Worm (Caenorhabditis elegans) whole organism, L1 larva: ENCODE results near the gene F56D2.5.
A peak's percentile ranks its signal among the peaks of the same experiment; 100 is the strongest.

ENCODE experiments used
- C04F5.9 ChIP-seq: sonication (generic microtip); optimal IDR thresholded peaks from 2 replicates; lab custom pipeline; 2016; ENCODE audit warnings: missing genetic modification characterization, missing compliant biosample characterization
- F16B12.6 ChIP-seq: fragments of 150-350 bp; optimal IDR thresholded peaks from 2 replicates; lab custom pipeline; 2014; ENCODE audit warnings: missing biosample characterization, missing genetic modification characterization
- blmp-1 ChIP-seq: fragments of 150-350 bp; optimal IDR thresholded peaks from 2 replicates; lab custom pipeline; 2014; ENCODE audit warnings: missing biosample characterization, missing genetic modification characterization
- ceh-90 ChIP-seq: sonication (generic microtip); optimal IDR thresholded peaks from 2 replicates; lab custom pipeline; 2016; ENCODE audit warnings: missing genetic modification characterization, missing compliant biosample characterization
- dpl-1 ChIP-seq, 3 experiments: fragments of 150-350 bp in 2 of 3; sonication (generic microtip) in 1 of 3; optimal IDR thresholded peaks; 2 replicates each; lab custom pipeline; 2014 to 2017; ENCODE audit warnings: missing biosample characterization in 3 of 3, missing genetic modification characterization in 3 of 3, missing genetic modification reagents in 3 of 3
- efl-3 ChIP-seq: fragments of 200-800 bp; sonication (Bioruptor generic); optimal IDR thresholded peaks from 2 replicates; lab custom pipeline; 2018; ENCODE audit warnings: mild to moderate bottlenecking, missing genetic modification characterization, missing compliant biosample characterization
- egl-27 ChIP-seq, 2 experiments: fragments of 150-350 bp in 1 of 2; sonication (generic microtip); optimal IDR thresholded peaks; 3 replicates each; lab custom pipeline; 2017 to 2018; ENCODE audit warnings: missing biosample characterization in 2 of 2, missing genetic modification characterization in 2 of 2, missing genetic modification reagents in 2 of 2
- elt-2 ChIP-seq: sonication (generic microtip); optimal IDR thresholded peaks from 2 replicates; lab custom pipeline; 2016; ENCODE audit warnings: missing genetic modification characterization, mild to moderate bottlenecking, inconsistent platforms, missing compliant biosample characterization, missing genetic modification reagents
- elt-3 ChIP-seq, 6 experiments: fragments of 150-350 bp in 1 of 6; sonication (generic microtip); optimal IDR thresholded peaks; 2 replicates each; lab custom pipeline; 2017 to 2018; ENCODE audit warnings: missing biosample characterization in 6 of 6, missing genetic modification characterization in 6 of 6, inconsistent platforms in 1 of 6
- ets-5 ChIP-seq: fragments of 200-800 bp; sonication (Bioruptor generic); IDR thresholded peaks from 2 replicates; pipeline ENCODE4 v1.3.6; 2022; ENCODE audit warnings: missing genetic modification characterization, missing compliant biosample characterization
- fkh-10 ChIP-seq: sonication (generic microtip); optimal IDR thresholded peaks from 2 replicates; lab custom pipeline; 2017; ENCODE audit warnings: missing biosample characterization, missing genetic modification reagents, missing genetic modification characterization
- fkh-4 ChIP-seq: sonication (generic microtip); optimal IDR thresholded peaks from 2 replicates; lab custom pipeline; 2016; ENCODE audit warnings: missing compliant biosample characterization, missing genetic modification characterization, borderline replicate concordance
- fkh-8 ChIP-seq: sonication (generic microtip); optimal IDR thresholded peaks from 2 replicates; lab custom pipeline; 2016; ENCODE audit warnings: mild to moderate bottlenecking, missing genetic modification characterization, missing compliant biosample characterization
- hlh-4 ChIP-seq: sonication (generic microtip); optimal IDR thresholded peaks from 2 replicates; lab custom pipeline; 2016; ENCODE audit warnings: mild to moderate bottlenecking, missing genetic modification characterization, missing compliant biosample characterization
- lin-13 ChIP-seq: fragments of 150-350 bp; optimal IDR thresholded peaks from 2 replicates; lab custom pipeline; 2014; ENCODE audit warnings: missing biosample characterization, missing genetic modification reagents, missing genetic modification characterization
- lin-15B ChIP-seq: fragments of 150-350 bp; sonication (generic microtip); optimal IDR thresholded peaks from 3 replicates; lab custom pipeline; 2014; ENCODE audit warnings: missing biosample characterization, missing genetic modification characterization
- lin-35 ChIP-seq, 2 experiments: fragments of 150-350 bp; optimal IDR thresholded peaks; 2 replicates each; lab custom pipeline; 2014; ENCODE audit warnings: missing biosample characterization in 2 of 2, missing genetic modification characterization in 2 of 2, missing genetic modification reagents in 2 of 2
- lin-39 ChIP-seq: fragments of 150-350 bp; optimal IDR thresholded peaks from 2 replicates; lab custom pipeline; 2014; ENCODE audit warnings: missing biosample characterization, missing genetic modification reagents, missing genetic modification characterization
- lir-3 ChIP-seq: sonication (generic microtip); optimal IDR thresholded peaks from 2 replicates; lab custom pipeline; 2016; ENCODE audit warnings: mild to moderate bottlenecking, missing genetic modification characterization, moderate library complexity, missing compliant biosample characterization; ENCODE audit not compliant: poor library complexity
- lsy-2 ChIP-seq, 2 experiments: fragments of 150-350 bp; optimal IDR thresholded peaks; 2 replicates each; lab custom pipeline; 2014; ENCODE audit warnings: missing biosample characterization in 2 of 2, missing genetic modification characterization in 2 of 2
- mdl-1 ChIP-seq, 2 experiments: fragments of 150-350 bp; optimal IDR thresholded peaks; 2 replicates each; lab custom pipeline; 2014 to 2017; ENCODE audit warnings: missing biosample characterization in 2 of 2, missing genetic modification characterization in 2 of 2, inconsistent platforms in 1 of 2
- mep-1 ChIP-seq: fragments of 150-350 bp; optimal IDR thresholded peaks from 2 replicates; lab custom pipeline; 2014; ENCODE audit warnings: missing biosample characterization, missing genetic modification characterization
- nhr-19 ChIP-seq: fragments of 200-800 bp; sonication (Bioruptor generic); conservative IDR thresholded peaks from 2 replicates; pipeline ENCODE4 v1.3.6; 2022; ENCODE audit warnings: missing genetic modification characterization, missing compliant biosample characterization
- nhr-20 ChIP-seq: sonication (generic microtip); optimal IDR thresholded peaks from 2 replicates; lab custom pipeline; 2016; ENCODE audit warnings: mild to moderate bottlenecking, missing genetic modification characterization, missing compliant biosample characterization
- nhr-28 ChIP-seq: fragments of 150-350 bp; optimal IDR thresholded peaks from 2 replicates; lab custom pipeline; 2014; ENCODE audit warnings: missing biosample characterization, missing genetic modification characterization
- nhr-47 ChIP-seq: sonication (generic microtip); optimal IDR thresholded peaks from 2 replicates; lab custom pipeline; 2016; ENCODE audit warnings: mild to moderate bottlenecking, missing genetic modification characterization, moderate library complexity, missing compliant biosample characterization
- nhr-90 ChIP-seq: sonication (generic microtip); optimal IDR thresholded peaks from 2 replicates; lab custom pipeline; 2016; ENCODE audit warnings: mild to moderate bottlenecking, missing genetic modification characterization, missing compliant biosample characterization; ENCODE audit not compliant: poor library complexity
- pag-3 ChIP-seq: sonication (generic microtip); optimal IDR thresholded peaks from 2 replicates; lab custom pipeline; 2017; ENCODE audit warnings: missing genetic modification characterization, mild to moderate bottlenecking, missing compliant biosample characterization, antibody characterized with exemption, borderline replicate concordance; ENCODE audit not compliant: insufficient read depth
- pax-3 ChIP-seq: fragments of 200-800 bp; sonication (Bioruptor generic); optimal IDR thresholded peaks from 2 replicates; lab custom pipeline; 2018; ENCODE audit warnings: mild to moderate bottlenecking, missing genetic modification characterization, moderate library complexity, missing compliant biosample characterization
- rnt-1 ChIP-seq: sonication (generic microtip); optimal IDR thresholded peaks from 2 replicates; lab custom pipeline; 2016; ENCODE audit warnings: mild to moderate bottlenecking, missing genetic modification characterization, moderate library complexity, missing compliant biosample characterization
- skn-1 ChIP-seq: fragments of 150-350 bp; optimal IDR thresholded peaks from 2 replicates; lab custom pipeline; 2014; ENCODE audit warnings: missing biosample characterization, missing genetic modification characterization
- snpc-4 ChIP-seq: fragments of 150-350 bp; optimal IDR thresholded peaks from 2 replicates; lab custom pipeline; 2014; ENCODE audit warnings: missing biosample characterization, missing genetic modification characterization
- snu-23 ChIP-seq: sonication (generic microtip); optimal IDR thresholded peaks from 2 replicates; lab custom pipeline; 2016; ENCODE audit warnings: missing genetic modification characterization, missing compliant biosample characterization
- sox-4 ChIP-seq: sonication (generic microtip); optimal IDR thresholded peaks from 2 replicates; lab custom pipeline; 2016; ENCODE audit warnings: missing genetic modification characterization, missing compliant biosample characterization
- sup-37 ChIP-seq: fragments of 200-800 bp; sonication (Bioruptor generic); optimal IDR thresholded peaks from 2 replicates; lab custom pipeline; 2018; ENCODE audit warnings: mild to moderate bottlenecking, missing genetic modification characterization, missing compliant biosample characterization
- tbx-2 ChIP-seq: sonication (generic microtip); optimal IDR thresholded peaks from 2 replicates; lab custom pipeline; 2016; ENCODE audit warnings: missing genetic modification characterization, missing compliant biosample characterization
- tlp-1 ChIP-seq: fragments of 150-350 bp; optimal IDR thresholded peaks from 2 replicates; lab custom pipeline; 2014; ENCODE audit warnings: missing biosample characterization, missing genetic modification characterization
- unc-130 ChIP-seq: fragments of 150-350 bp; optimal IDR thresholded peaks from 2 replicates; lab custom pipeline; 2017; ENCODE audit warnings: missing biosample characterization, missing genetic modification characterization, inconsistent platforms
- unc-30 ChIP-seq: sonication (generic microtip); optimal IDR thresholded peaks from 2 replicates; lab custom pipeline; 2017; ENCODE audit warnings: missing biosample characterization, missing genetic modification characterization
- unc-86 ChIP-seq: sonication (generic microtip); optimal IDR thresholded peaks from 2 replicates; lab custom pipeline; 2016; ENCODE audit warnings: missing genetic modification characterization, missing compliant biosample characterization
- xbp-1 ChIP-seq: sonication (generic microtip); optimal IDR thresholded peaks from 2 replicates; lab custom pipeline; 2016; ENCODE audit warnings: missing genetic modification characterization, missing compliant biosample characterization
- ztf-11 ChIP-seq, 2 experiments: sonication (generic microtip); optimal IDR thresholded peaks; 2 replicates each; lab custom pipeline; 2016 to 2017; ENCODE audit warnings: missing genetic modification characterization in 2 of 2, missing biosample characterization in 1 of 2, missing compliant biosample characterization in 1 of 2

The F56D2.5 gene

DNA sequence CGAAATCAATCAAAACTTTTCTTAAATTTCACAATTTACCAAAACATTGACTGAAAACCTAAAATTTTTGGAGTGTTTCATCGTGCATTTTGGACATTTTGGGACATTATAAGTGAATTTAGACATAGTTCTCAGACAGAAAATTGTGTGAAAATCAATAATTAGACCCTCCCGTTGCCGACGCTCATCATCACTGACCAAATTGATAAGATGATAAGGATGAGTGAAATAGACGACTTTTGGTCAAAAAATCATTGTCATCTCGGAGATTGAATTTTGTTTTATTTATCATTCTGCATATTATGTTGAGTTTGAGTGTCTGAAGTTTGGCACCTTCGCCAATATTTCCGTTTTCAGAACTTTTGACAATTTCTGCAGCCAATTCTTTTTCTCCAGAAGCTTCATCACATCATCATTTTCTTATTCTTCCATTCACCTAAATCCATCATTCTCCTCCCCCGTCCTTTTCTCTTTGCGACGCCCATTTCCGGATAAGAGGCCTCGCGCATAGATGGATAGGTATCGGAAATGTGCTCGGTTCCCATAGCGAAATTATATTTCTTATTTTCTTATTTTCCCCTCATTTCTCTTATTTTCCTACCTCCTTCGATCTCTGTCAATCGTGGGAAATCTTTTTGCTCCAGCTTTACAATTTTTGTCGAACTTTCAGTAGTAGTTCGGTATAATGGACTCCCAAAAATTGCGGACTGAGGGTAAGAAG is 30.5 kb upstream of the F56D2.5 start, which contains the start of gene bas-1:
Gene bas-1, plus strand, starts transcription at position 671 of the 721 bp plus-strand sequence.
- TF ChIP-seq elt-3 (tag; optimal IDR thresholded peaks at IDR 0.05; lab: Kevin White, UChicago) (peak in 1 of 6 experiments; percentile 10), lsy-2 (tag; optimal IDR thresholded peaks at IDR 0.05; lab: Kevin White, UChicago) (no peak), ztf-11 (tag; optimal IDR thresholded peaks at IDR 0.05; lab: Kevin White, UChicago) (no peak), lin-39 (tag; lab: Kevin White, UChicago) (no peak), xbp-1 (tag; lab: Kevin White, UChicago) (no peak)
- TF ChIP-seq, all 84 proteins: peak for 1

DNA sequence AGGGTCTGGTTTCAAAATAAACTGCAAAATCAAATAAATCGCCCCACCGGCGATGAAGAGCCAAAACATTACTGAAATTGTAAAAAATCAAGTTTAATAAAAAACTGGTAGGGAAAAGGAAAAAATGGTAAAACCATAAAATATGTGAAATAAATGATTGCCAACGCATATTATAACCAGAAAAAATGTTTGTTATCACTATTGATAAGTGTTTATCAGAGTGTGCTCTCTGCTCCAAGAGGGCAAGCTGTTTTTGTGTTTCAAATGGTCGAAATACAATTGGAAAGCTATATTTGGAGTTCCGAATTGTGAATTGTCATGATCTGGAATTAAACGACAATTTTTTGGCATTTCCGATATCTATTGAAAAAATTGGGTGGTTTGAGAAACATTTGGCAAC is 29.1 kb upstream of the F56D2.5 start, which contains the start of gene C05D2.8:
Gene C05D2.8, minus strand, starts transcription at position 71 of the 400 bp plus-strand sequence.
- TF ChIP-seq nhr-28 (tag; lab: Kevin White, UChicago) (no peak), F16B12.6 (tag; lab: Kevin White, UChicago) (no peak), elt-2 (tag; lab: Kevin White, UChicago) (peak; percentile 35)

DNA sequence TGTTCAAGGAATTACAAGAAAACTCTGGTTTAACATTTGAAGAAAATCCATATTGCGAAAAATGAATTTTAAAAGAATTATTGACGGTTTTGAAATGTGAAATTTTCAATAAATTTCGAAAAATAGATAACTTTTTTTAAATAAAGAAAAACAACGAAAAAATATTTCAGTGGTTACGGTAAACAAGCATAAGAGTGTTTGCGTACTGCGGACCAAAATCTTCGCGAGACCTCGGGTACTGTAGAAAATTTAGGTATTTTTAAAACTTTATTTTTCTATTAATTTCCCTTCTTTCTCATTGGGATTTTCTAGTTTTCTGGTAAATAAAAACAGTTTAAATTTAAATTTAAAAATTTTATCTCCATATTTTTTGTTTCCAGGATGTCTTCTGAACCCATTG is 22.9 kb upstream of the F56D2.5 start, which contains the start of gene xnd-1:
Gene xnd-1, plus strand, starts transcription at position 381 of the 400 bp plus-strand sequence.
- TF ChIP-seq ets-5 = no peak

DNA sequence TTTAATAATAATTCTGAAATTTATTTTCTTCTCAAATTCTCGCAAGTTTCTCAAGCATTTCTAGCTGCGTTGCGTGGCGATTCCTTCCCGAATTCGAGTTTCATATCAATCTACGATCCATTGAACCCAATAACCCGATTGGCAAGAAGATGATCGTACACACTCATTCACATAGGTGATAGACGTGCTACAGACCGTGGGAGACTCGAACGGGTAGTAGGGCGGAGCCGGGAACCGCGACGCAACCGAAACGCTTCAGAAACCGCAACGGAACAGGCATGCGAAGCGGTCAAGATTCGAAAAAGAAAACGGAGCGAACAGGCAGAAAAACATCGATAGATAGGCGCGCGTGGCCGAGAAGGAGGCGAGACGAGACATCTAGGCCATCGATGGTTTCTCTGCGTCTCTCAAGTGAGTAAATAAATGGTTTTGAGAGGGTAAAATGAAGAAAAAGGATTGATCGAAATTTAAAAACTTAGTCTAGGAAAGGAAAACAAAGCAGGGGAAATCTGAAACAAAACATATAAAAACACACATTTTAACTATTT is 22.3 kb upstream of the F56D2.5 start, which contains the start of gene madf-11:
Gene madf-11, minus strand, starts transcription at position 51 of the 548 bp plus-strand sequence.
- no peak for TF ChIP-seq efl-3 (GFP tag; lab: Kevin White, UChicago)
- peak in 1 of 2 experiments; percentile 70 for TF ChIP-seq mdl-1 (tag; optimal IDR thresholded peaks at IDR 0.05; lab: Kevin White, UChicago)
- TF ChIP-seq lin-15B = peak; percentile 79
- peak; percentile 76 for TF ChIP-seq mep-1 (tag; lab: Kevin White, UChicago)
- TF ChIP-seq ceh-90 (tag; lab: Kevin White, UChicago) = peak; percentile 73
- peak; percentile 68 for TF ChIP-seq unc-130 (tag; lab: Kevin White, UChicago)
- TF ChIP-seq xbp-1 (tag; lab: Kevin White, UChicago) = peak; percentile 58
- peak; percentile 29 for TF ChIP-seq fkh-10
- peak; percentile 78 for TF ChIP-seq lir-3 (tag; lab: Kevin White, UChicago)
- TF ChIP-seq sox-4 = no peak
- TF ChIP-seq snu-23 (GFP tag; lab: Kevin White, UChicago) = peak; percentile 75
- no peak for TF ChIP-seq tlp-1 (tag; lab: Kevin White, UChicago)
- TF ChIP-seq ztf-11 (tag; optimal IDR thresholded peaks at IDR 0.05; lab: Kevin White, UChicago) = peak in 1 of 2 experiments; percentile 69
- peak; percentile 66 to 83 for TF ChIP-seq lsy-2 (tag; optimal IDR thresholded peaks at IDR 0.05; lab: Kevin White, UChicago)
- peak; percentile 49 for TF ChIP-seq nhr-90 (tag; lab: Kevin White, UChicago)
- peak; percentile 48 to 76 (median 75) for TF ChIP-seq dpl-1 (GFP tag; optimal IDR thresholded peaks at IDR 0.05; lab: Kevin White, UChicago)
- peak; percentile 41 for TF ChIP-seq unc-86 (tag; lab: Kevin White, UChicago)
- TF ChIP-seq snpc-4 = peak; percentile 64
- TF ChIP-seq blmp-1 (tag; lab: Kevin White, UChicago) = peak; percentile 75
- peak; percentile 68 for TF ChIP-seq tbx-2 (tag; lab: Kevin White, UChicago)
- no peak for TF ChIP-seq egl-27 (tag; optimal IDR thresholded peaks at IDR 0.05; lab: Kevin White, UChicago)
- TF ChIP-seq pag-3 (tag; lab: Kevin White, UChicago) = no peak
- no peak for TF ChIP-seq fkh-4
- no peak for TF ChIP-seq sup-37 (GFP tag; lab: Kevin White, UChicago)
- TF ChIP-seq lin-13 (GFP tag; lab: Kevin White, UChicago) = peak; percentile 62
- TF ChIP-seq rnt-1 (tag; lab: Kevin White, UChicago) = peak; percentile 92
- TF ChIP-seq skn-1 = peak; percentile 52
- TF ChIP-seq elt-3 (tag; optimal IDR thresholded peaks at IDR 0.05; lab: Kevin White, UChicago) = peak in 1 of 6 experiments; percentile 33
- TF ChIP-seq pax-3 (tag; lab: Kevin White, UChicago) = peak; percentile 36
- TF ChIP-seq elt-2 (tag; lab: Kevin White, UChicago) = no peak
- peak; percentile 71 for TF ChIP-seq nhr-47 (tag; lab: Kevin White, UChicago)
- peak; percentile 29 for TF ChIP-seq C04F5.9 (tag; lab: Kevin White, UChicago)
- TF ChIP-seq fkh-8 (tag; lab: Kevin White, UChicago) = peak; percentile 66
- TF ChIP-seq nhr-20 (tag; lab: Kevin White, UChicago) = peak; percentile 59
- no peak for TF ChIP-seq hlh-4 (tag; lab: Kevin White, UChicago)
- no peak for TF ChIP-seq unc-30 (tag; lab: Kevin White, UChicago)
- TF ChIP-seq lin-35 (GFP tag; optimal IDR thresholded peaks at IDR 0.05; lab: Kevin White, UChicago) = peak; percentile 70 to 83
- peak; percentile 56 for TF ChIP-seq nhr-19 (GFP tag; lab: Robert Waterston, UW)
